Fruit fly (Drosophila melanogaster) whole organism, wandering third instar larva: ENCODE results near the gene CG33552.

Source experiments
- Abd-B ChIP-seq: fragments of >200 bp; optimal IDR thresholded peaks from 2 replicates; lab custom pipeline; 2017; ENCODE audit warnings: missing biosample characterization, missing genetic modification characterization
- CG9705 ChIP-seq: fragments of 200-800 bp; sonication (Bioruptor generic); optimal IDR thresholded peaks from 2 replicates; lab custom pipeline; 2018; ENCODE audit warnings: missing biosample characterization, mild to moderate bottlenecking, missing genetic modification characterization
- Dfd ChIP-seq: fragments of >200 bp; optimal IDR thresholded peaks from 2 replicates; lab custom pipeline; 2017; ENCODE audit warnings: missing biosample characterization, missing genetic modification characterization
- Myc ChIP-seq: fragments of >200 bp; optimal IDR thresholded peaks from 2 replicates; lab custom pipeline; 2017
- Rel ChIP-seq, 2 experiments: fragments of 200-800 bp; sonication (Bioruptor generic) in 1 of 2; optimal IDR thresholded peaks; 2 replicates in 1 of 2; 3 replicates in 1 of 2; lab custom pipeline; 2016 to 2019; ENCODE audit warnings: mild to moderate bottlenecking in 2 of 2, missing biosample characterization in 2 of 2, missing genetic modification characterization in 2 of 2, moderate library complexity in 1 of 2
- h ChIP-seq: fragments of 200-800 bp; sonication (Bioruptor generic); optimal IDR thresholded peaks from 3 replicates; lab custom pipeline; 2016; ENCODE audit warnings: missing biosample characterization, mild to moderate bottlenecking, missing genetic modification characterization
- jim ChIP-seq: fragments of 175-275, 200-325 bp; sonication (Bioruptor generic); optimal IDR thresholded peaks from 2 replicates; lab custom pipeline; 2016; ENCODE audit warnings: missing biosample characterization, mild to moderate bottlenecking, missing genetic modification characterization
- pan ChIP-seq: fragments of >200 bp; optimal IDR thresholded peaks from 2 replicates; lab custom pipeline; 2017
- psq ChIP-seq: fragments of 200-800 bp; sonication (Bioruptor generic); optimal IDR thresholded peaks from 3 replicates; lab custom pipeline; 2017; ENCODE audit warnings: missing biosample characterization, mild to moderate bottlenecking, missing genetic modification characterization, moderate library complexity

dm6 chr2L:16686412-16687043 is 4.2 kb downstream of the CG33552 start:
- peak; percentile 55 for TF ChIP-seq Rel (GFP tag; optimal IDR thresholded peaks at IDR 0.05; lab: Kevin White, UChicago)
- peak; percentile 15 for TF ChIP-seq Rel (tag; optimal IDR thresholded peaks at IDR 0.05; lab: Kevin White, UChicago)
- TF ChIP-seq Abd-B, result no peak
- TF ChIP-seq jim (GFP tag; lab: Kevin White, UChicago), result no peak
- peak; percentile 32 for TF ChIP-seq h (GFP tag; lab: Kevin White, UChicago)
- TF ChIP-seq psq (GFP tag; lab: Kevin White, UChicago), result peak; percentile 86
- no peak for TF ChIP-seq Myc (lab: Kevin White, UChicago)
- TF ChIP-seq CG9705, result no peak
- no peak for TF ChIP-seq Dfd (GFP tag; lab: Kevin White, UChicago)
- TF ChIP-seq pan (lab: Kevin White, UChicago), result no peak
